Fruit fly (Drosophila melanogaster): Measurements from ENCODE around the gene CG7900.
A peak's percentile ranks its signal among the peaks of the same experiment; 100 is the strongest.

Gene CG7900

dm6 chr3R:8112880-8113832 lies 19.2 kb downstream of the CG7900 start (continued):
- TF ChIP-seq CG3995 (GFP tag; optimal IDR thresholded peaks at IDR 0.05) = no peak
- TF ChIP-seq gsb-n (tag; optimal IDR thresholded peaks at IDR 0.05) = peak; percentile 67
- no peak for TF ChIP-seq Dp (GFP tag; optimal IDR thresholded peaks at IDR 0.05)
- TF ChIP-seq lbe (GFP tag; optimal IDR thresholded peaks at IDR 0.05) = peak; percentile 16
- no peak for TF ChIP-seq CG11247 (GFP tag; IDR thresholded peaks at IDR 0.05)
- TF ChIP-seq Fer3 (tag; optimal IDR thresholded peaks at IDR 0.05) = peak; percentile 66
- TF ChIP-seq CG8359 (GFP tag; optimal IDR thresholded peaks at IDR 0.05; ENCODE audit: borderline replicate concordance) = peak; percentile 63
- TF ChIP-seq kah (GFP tag; optimal IDR thresholded peaks at IDR 0.05) = peak; percentile 16
- peak; percentile 54 for TF ChIP-seq Atf3 (GFP tag; optimal IDR thresholded peaks at IDR 0.05)
- TF ChIP-seq CG11695 (GFP tag; IDR thresholded peaks at IDR 0.05) = peak; percentile 68
- peak; percentile 97 for TF ChIP-seq CG15073 (GFP tag; optimal IDR thresholded peaks at IDR 0.05)
- peak; percentile 72 for TF ChIP-seq pnt (GFP tag; optimal IDR thresholded peaks at IDR 0.05)
- peak; percentile 50 for TF ChIP-seq CG4707 (GFP tag; optimal IDR thresholded peaks at IDR 0.05)
- TF ChIP-seq CG4360 (GFP tag; IDR thresholded peaks at IDR 0.05) = peak; percentile 95
- no peak for TF ChIP-seq Lpt (GFP tag; optimal IDR thresholded peaks at IDR 0.05)
- peak; percentile 55 for TF ChIP-seq Ada2b (GFP tag; IDR thresholded peaks at IDR 0.05)
- peak; percentile 61 for TF ChIP-seq chm (GFP tag; IDR thresholded peaks at IDR 0.05)
- peak; percentile 38 for TF ChIP-seq Mad (GFP tag; optimal IDR thresholded peaks at IDR 0.05)
- no peak for TF ChIP-seq CG34224 (GFP tag; IDR thresholded peaks at IDR 0.05; ENCODE audit: partially characterized antibody)
- TF ChIP-seq Oli (tag; optimal IDR thresholded peaks at IDR 0.05) = peak; percentile 86
- TF ChIP-seq CG30403 (GFP tag; optimal IDR thresholded peaks at IDR 0.05) = peak; percentile 89
- TF ChIP-seq phol (tag; optimal IDR thresholded peaks at IDR 0.05) = peak; percentile 88
- TF ChIP-seq Camta (GFP tag; optimal IDR thresholded peaks at IDR 0.05) = peak; percentile 62
- peak; percentile 81 for TF ChIP-seq HHEX (GFP tag; optimal IDR thresholded peaks at IDR 0.05)
- TF ChIP-seq bcd (GFP tag; optimal IDR thresholded peaks at IDR 0.05) = peak; percentile 80
- TF ChIP-seq CG42726 (GFP tag; IDR thresholded peaks at IDR 0.05; ENCODE audit: partially characterized antibody) = no peak
- no peak for TF ChIP-seq BEAF-32 (GFP tag; optimal IDR thresholded peaks at IDR 0.05)
- TF ChIP-seq CG10274 (GFP tag; optimal IDR thresholded peaks at IDR 0.05) = peak; percentile 27
- TF ChIP-seq en (GFP tag; optimal IDR thresholded peaks at IDR 0.05) = peak; percentile 62
- peak; percentile 69; the same call in 1 of the 4 replicates for TF ChIP-seq chinmo (GFP tag; IDR thresholded peaks at IDR 0.05; ENCODE audit: partially characterized antibody)
- peak; percentile 82 for TF ChIP-seq CG17359 (tag; optimal IDR thresholded peaks at IDR 0.05)
- peak; percentile 60 for TF ChIP-seq D19B (GFP tag; optimal IDR thresholded peaks at IDR 0.05)
- peak; percentile 31 for TF ChIP-seq gfzf (GFP tag; optimal IDR thresholded peaks at IDR 0.05)
- no peak for TF ChIP-seq amos (GFP tag; IDR thresholded peaks at IDR 0.05; ENCODE audit: partially characterized antibody)
- TF ChIP-seq ac (GFP tag; optimal IDR thresholded peaks at IDR 0.05) = peak; percentile 53
- TF ChIP-seq Xbp1 (GFP tag; optimal IDR thresholded peaks at IDR 0.05) = peak; percentile 83
- peak; percentile 99 for TF ChIP-seq onecut (GFP tag; IDR thresholded peaks at IDR 0.05)
- peak; percentile 13 for TF ChIP-seq CG7987 (GFP tag; optimal IDR thresholded peaks at IDR 0.05)
- TF ChIP-seq CG3407 (GFP tag; optimal IDR thresholded peaks at IDR 0.05) = peak; percentile 71
- peak; percentile 44 for TF ChIP-seq Usf (GFP tag; optimal IDR thresholded peaks at IDR 0.05)
- TF ChIP-seq CG11093 (GFP tag; IDR thresholded peaks at IDR 0.05) = no peak
- no peak for TF ChIP-seq nerfin-2 (GFP tag; IDR thresholded peaks at IDR 0.05; ENCODE audit: partially characterized antibody)
- peak; percentile 57 for TF ChIP-seq CG5245 (GFP tag; optimal IDR thresholded peaks at IDR 0.05)
- TF ChIP-seq CG15696 (tag; optimal IDR thresholded peaks at IDR 0.05) = peak; percentile 19
- TF ChIP-seq hb (GFP tag; IDR thresholded peaks at IDR 0.05; ENCODE audit: partially characterized antibody) = no peak
- TF ChIP-seq CG10543 (GFP tag; optimal IDR thresholded peaks at IDR 0.05) = no peak
- peak; percentile 73 for TF ChIP-seq Nf-YB (GFP tag; optimal IDR thresholded peaks at IDR 0.05)

Measured in whole organism, embryonic.